Fruit fly (Drosophila melanogaster): Measurements from ENCODE around the gene CG14434.

The CG14434 gene

dm6 chrX:6853384-6853783, 13.6 kb downstream of the CG14434 start (continued):
- TF ChIP-seq CG14014 (GFP tag; IDR thresholded peaks at IDR 0.05): peak; percentile 19; the same call in 1 of the 2 replicates
- TF ChIP-seq z (GFP tag; IDR thresholded peaks at IDR 0.05): no peak
- TF ChIP-seq peb (GFP tag; IDR thresholded peaks at IDR 0.05): no peak
- no peak for TF ChIP-seq exex (tag; optimal IDR thresholded peaks at IDR 0.05)
- no peak for TF ChIP-seq CG10147 (GFP tag; optimal IDR thresholded peaks at IDR 0.05)
- no peak for TF ChIP-seq Atf6 (GFP tag; IDR thresholded peaks at IDR 0.05)
- no peak for TF ChIP-seq bsh (GFP tag; optimal IDR thresholded peaks at IDR 0.05)
- no peak for TF ChIP-seq bbx (GFP tag; IDR thresholded peaks at IDR 0.05; ENCODE audit: partially characterized antibody)
- peak; percentile 36 for TF ChIP-seq CG4328 (GFP tag; optimal IDR thresholded peaks at IDR 0.05)
- TF ChIP-seq sc (optimal IDR thresholded peaks at IDR 0.05): no peak
- no peak for TF ChIP-seq sc (GFP tag; optimal IDR thresholded peaks at IDR 0.05)
- TF ChIP-seq CG11093 (GFP tag; IDR thresholded peaks at IDR 0.05): no peak
- peak; percentile 10 for TF ChIP-seq phol (tag; optimal IDR thresholded peaks at IDR 0.05)
- TF ChIP-seq dati (GFP tag; IDR thresholded peaks at IDR 0.05): no peak
- no peak for TF ChIP-seq CG2712 (tag; optimal IDR thresholded peaks at IDR 0.05)
- no peak for TF ChIP-seq Dad (GFP tag; optimal IDR thresholded peaks at IDR 0.05)
- no peak for TF ChIP-seq CTCF (GFP tag; optimal IDR thresholded peaks at IDR 0.05)
- TF ChIP-seq repo (GFP tag; optimal IDR thresholded peaks at IDR 0.05): no peak
- TF ChIP-seq Mrtf (GFP tag; IDR thresholded peaks at IDR 0.05): no peak
- TF ChIP-seq CG17328 (GFP tag; IDR thresholded peaks at IDR 0.05): no peak
- TF ChIP-seq CG18764 (GFP tag; optimal IDR thresholded peaks at IDR 0.05): no peak
- no peak for TF ChIP-seq Rx (GFP tag; IDR thresholded peaks at IDR 0.05)
- no peak for TF ChIP-seq odd (GFP tag; optimal IDR thresholded peaks at IDR 0.05)
- TF ChIP-seq CG9727 (GFP tag; optimal IDR thresholded peaks at IDR 0.05): no peak
- TF ChIP-seq CG30431 (GFP tag; optimal IDR thresholded peaks at IDR 0.05): no peak
- TF ChIP-seq NFAT (GFP tag; IDR thresholded peaks at IDR 0.05): no peak
- no peak for TF ChIP-seq CG8765 (GFP tag; IDR thresholded peaks at IDR 0.05)
- TF ChIP-seq CG6683 (GFP tag; optimal IDR thresholded peaks at IDR 0.05): no peak
- TF ChIP-seq CG16863 (GFP tag; optimal IDR thresholded peaks at IDR 0.05): no peak
- no peak for TF ChIP-seq tll (GFP tag; optimal IDR thresholded peaks at IDR 0.05)
- TF ChIP-seq wdn (GFP tag; IDR thresholded peaks at IDR 0.05): no peak
- TF ChIP-seq CG12236 (GFP tag; optimal IDR thresholded peaks at IDR 0.05): no peak
- TF ChIP-seq Scr (GFP tag; IDR thresholded peaks at IDR 0.05; ENCODE audit: partially characterized antibody): no peak
- TF ChIP-seq btn (GFP tag; optimal IDR thresholded peaks at IDR 0.05): no peak
- TF ChIP-seq sima (GFP tag; optimal IDR thresholded peaks at IDR 0.05): no peak
- peak; percentile 66; the same call in 1 of the 2 replicates for TF ChIP-seq CG32767 (GFP tag; IDR thresholded peaks at IDR 0.05)
- TF ChIP-seq lbe (GFP tag; optimal IDR thresholded peaks at IDR 0.05): no peak
- TF ChIP-seq MBD-R2 (GFP tag; IDR thresholded peaks at IDR 0.05): no peak
- peak; percentile 56; the same call in 1 of the 2 replicates for TF ChIP-seq vvl (GFP tag; IDR thresholded peaks at IDR 0.05)
- TF ChIP-seq CG6791 (GFP tag; IDR thresholded peaks at IDR 0.05; ENCODE audit: partially characterized antibody): no peak
- no peak for TF ChIP-seq org-1 (GFP tag; optimal IDR thresholded peaks at IDR 0.05)
- TF ChIP-seq CG18262 (tag; optimal IDR thresholded peaks at IDR 0.05): no peak
- peak; percentile 7 for TF ChIP-seq Hmr (GFP tag; optimal IDR thresholded peaks at IDR 0.05)
- TF ChIP-seq CG12155 (GFP tag; optimal IDR thresholded peaks at IDR 0.05): no peak
- TF ChIP-seq slou (GFP tag; optimal IDR thresholded peaks at IDR 0.05): no peak
- no peak for TF ChIP-seq HLH54F (GFP tag; optimal IDR thresholded peaks at IDR 0.05)
- no peak for TF ChIP-seq zen2 (GFP tag; IDR thresholded peaks at IDR 0.05; ENCODE audit: partially characterized antibody)
- TF ChIP-seq CG2129 (GFP tag; IDR thresholded peaks at IDR 0.05; ENCODE audit: partially characterized antibody): no peak
- TF ChIP-seq Lhr (GFP tag; optimal IDR thresholded peaks at IDR 0.05): no peak
- no peak for TF ChIP-seq schlank (tag; optimal IDR thresholded peaks at IDR 0.05)
- no peak for TF ChIP-seq CG17802 (tag; optimal IDR thresholded peaks at IDR 0.05)
- peak; percentile 89 for TF ChIP-seq Deaf1 (tag; optimal IDR thresholded peaks at IDR 0.05)
- TF ChIP-seq CG3726 (GFP tag; IDR thresholded peaks at IDR 0.05): no peak
